Fruit fly (Drosophila melanogaster): ENCODE results near the gene Lar.

Lar gene

dm6 chr2L:19763773-19764580, 177.6 kb downstream of the Lar start, which contains the start of gene fbp (continued):
- TF ChIP-seq Stat92E (GFP tag; optimal IDR thresholded peaks at IDR 0.05) (peak in 1 of 3 experiments; percentile 25), CG5245 (GFP tag; optimal IDR thresholded peaks at IDR 0.05) (no peak), nerfin-2 (GFP tag; IDR thresholded peaks at IDR 0.05; ENCODE audit: partially characterized antibody) (no peak), lov (optimal IDR thresholded peaks at IDR 0.05) (no peak), lov (GFP tag; IDR thresholded peaks at IDR 0.05) (0 out of 3 replicates have a peak, but pooled peaks have one; percentile 41), CG4424 (GFP tag; optimal IDR thresholded peaks at IDR 0.05) (peak; percentile 66), CG8388 (GFP tag; optimal IDR thresholded peaks at IDR 0.05) (peak; percentile 48), CG4360 (GFP tag; IDR thresholded peaks at IDR 0.05) (peak; percentile 10; the same call in 1 of the 2 replicates), Hr51 (GFP tag; optimal IDR thresholded peaks at IDR 0.05) (peak; percentile 50 to 72), pho (GFP tag; optimal IDR thresholded peaks at IDR 0.05) (no peak), Dip3 (GFP tag; optimal IDR thresholded peaks at IDR 0.05) (no peak), CG6765 (GFP tag; optimal IDR thresholded peaks at IDR 0.05) (peak; percentile 14), Six4 (GFP tag; optimal IDR thresholded peaks at IDR 0.05) (peak; percentile 40), CG12155 (GFP tag; optimal IDR thresholded peaks at IDR 0.05) (peak; percentile 54), ranshi (GFP tag; IDR thresholded peaks at IDR 0.05) (peak; percentile 19; the same call in 1 of the 2 replicates), CG10209 (GFP tag; optimal IDR thresholded peaks at IDR 0.05) (peak; percentile 63), CG10979 (tag; optimal IDR thresholded peaks at IDR 0.05) (peak; percentile 69), caup (GFP tag; optimal IDR thresholded peaks at IDR 0.05; ENCODE audit: severe bottlenecking) (peak; percentile 27), fu2 (GFP tag; optimal IDR thresholded peaks at IDR 0.05) (no peak), sob (GFP tag; IDR thresholded peaks at IDR 0.05) (no peak), eyg (GFP tag; optimal IDR thresholded peaks at IDR 0.05) (no peak), CG13775 (GFP tag; optimal IDR thresholded peaks at IDR 0.05) (peak; percentile 76), Hmr (GFP tag; optimal IDR thresholded peaks at IDR 0.05) (peak; percentile 76), CG10147 (GFP tag; optimal IDR thresholded peaks at IDR 0.05) (peak; percentile 52), CG10654 (GFP tag; optimal IDR thresholded peaks at IDR 0.05) (peak; percentile 59), CG11398 (GFP tag; optimal IDR thresholded peaks at IDR 0.05) (no peak), gsb-n (tag; optimal IDR thresholded peaks at IDR 0.05) (peak; percentile 41), lola (GFP tag; optimal IDR thresholded peaks at IDR 0.05) (peak in 1 of 3 experiments; percentile 80), Deaf1 (tag; optimal IDR thresholded peaks at IDR 0.05) (peak; percentile 42), Jarid2 (GFP tag; optimal IDR thresholded peaks at IDR 0.05) (peak; percentile 87), Atf6 (GFP tag; IDR thresholded peaks at IDR 0.05) (0 out of 2 replicates have a peak, but pooled peaks have one; percentile 38), CG9437 (GFP tag; optimal IDR thresholded peaks at IDR 0.05) (peak; percentile 86), ac (GFP tag; optimal IDR thresholded peaks at IDR 0.05) (no peak), wek (GFP tag; optimal IDR thresholded peaks at IDR 0.05) (peak; percentile 4), sqz (GFP tag; optimal IDR thresholded peaks at IDR 0.05) (peak; percentile 3), CG2889 (GFP tag; IDR thresholded peaks at IDR 0.05) (0 out of 3 replicates have a peak, but pooled peaks have one; percentile 52), CG17829 (tag; optimal IDR thresholded peaks at IDR 0.05) (peak; percentile 58), Lpt (GFP tag; optimal IDR thresholded peaks at IDR 0.05) (no peak), row (GFP tag; IDR thresholded peaks at IDR 0.05) (peak; percentile 90), crp (GFP tag; optimal IDR thresholded peaks at IDR 0.05) (peak in 1 of 2 experiments; percentile 26), HmgZ (tag; optimal IDR thresholded peaks at IDR 0.05) (no peak), odd (GFP tag; optimal IDR thresholded peaks at IDR 0.05) (peak; percentile 76), CG12391 (tag; optimal IDR thresholded peaks at IDR 0.05) (peak; percentile 80), dmrt99B (tag; optimal IDR thresholded peaks at IDR 0.05) (peak; percentile 76), CG17385 (GFP tag; optimal IDR thresholded peaks at IDR 0.05) (peak; percentile 67), CG10543 (GFP tag; optimal IDR thresholded peaks at IDR 0.05) (peak; percentile 67), Hey (tag; optimal IDR thresholded peaks at IDR 0.05) (peak; percentile 99)

All from whole organism, embryonic.